Worm (Caenorhabditis elegans): ENCODE measurements around the gene B0336.12.
A peak's percentile ranks its signal among the peaks of the same experiment; 100 is the strongest.

DNA sequence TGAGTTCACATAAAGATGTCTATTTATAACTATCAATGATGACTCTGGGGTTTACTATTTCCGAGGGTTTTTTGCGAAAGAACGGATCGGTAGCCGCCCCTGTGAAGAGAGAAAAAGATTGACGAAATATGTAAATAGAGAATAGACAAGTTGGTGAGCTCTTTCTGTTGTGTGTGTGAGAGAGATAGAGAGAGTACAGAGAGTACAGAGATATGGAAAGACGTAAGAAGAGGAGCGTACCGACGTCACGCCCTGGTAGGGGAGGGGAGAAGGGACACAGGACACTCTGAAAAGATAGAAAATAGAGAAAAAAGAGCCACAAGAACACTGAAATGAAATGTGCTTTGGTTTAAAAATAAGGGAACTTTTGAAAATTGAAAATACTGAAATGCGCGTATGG is 21.7 kb downstream of the B0336.12 start:
- TF ChIP-seq gmeb-2 (tag; optimal IDR thresholded peaks at IDR 0.05) (no peak), odd-2 (tag; optimal IDR thresholded peaks at IDR 0.05) (no peak), ama-1 (optimal IDR thresholded peaks at IDR 0.05) (no peak), ceh-9 (tag; optimal IDR thresholded peaks at IDR 0.05) (no peak), sox-2 (GFP tag; IDR thresholded peaks at IDR 0.05) (no peak), unc-86 (tag; optimal IDR thresholded peaks at IDR 0.05) (no peak), sox-4 (tag; optimal IDR thresholded peaks at IDR 0.05) (no peak), fax-1 (tag; optimal IDR thresholded peaks at IDR 0.05) (no peak), fkh-10 (GFP tag; optimal IDR thresholded peaks at IDR 0.05) (no peak), ztf-16 (tag; optimal IDR thresholded peaks at IDR 0.05) (no peak), ceh-34 (tag; optimal IDR thresholded peaks at IDR 0.05) (peak; percentile 29), elt-2 (tag; optimal IDR thresholded peaks at IDR 0.05) (no peak), unc-42 (tag; optimal IDR thresholded peaks at IDR 0.05) (no peak)
